Worm (Caenorhabditis elegans): Measurements from ENCODE around the gene Y66D12A.1.

The Y66D12A.1 gene

DNA sequence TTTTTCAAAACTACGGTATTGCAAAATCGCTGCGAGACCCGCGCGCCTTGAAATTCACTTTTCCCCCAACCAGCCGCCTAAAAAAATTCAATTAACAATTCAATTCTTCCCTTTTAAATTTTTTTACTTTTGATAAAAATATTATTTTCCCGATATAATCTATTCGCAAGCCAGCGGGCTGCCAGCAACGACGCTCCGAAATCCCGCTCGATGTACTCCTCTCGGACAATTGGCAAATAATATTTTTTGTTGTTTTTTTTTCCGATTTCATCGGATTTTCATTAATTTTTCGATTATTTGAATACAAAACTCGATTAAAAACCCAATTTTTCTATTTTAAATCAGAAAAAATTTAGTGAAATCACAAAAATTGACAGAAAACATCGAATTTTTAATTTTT, 7.8 kb downstream of the Y66D12A.1 start (continued):
- TF ChIP-seq hlh-12 (tag; optimal IDR thresholded peaks at IDR 0.05) (no peak), nhr-27 (tag; optimal IDR thresholded peaks at IDR 0.05) (no peak), dox-1 (GFP tag; IDR thresholded peaks at IDR 0.05) (no peak)

DNA sequence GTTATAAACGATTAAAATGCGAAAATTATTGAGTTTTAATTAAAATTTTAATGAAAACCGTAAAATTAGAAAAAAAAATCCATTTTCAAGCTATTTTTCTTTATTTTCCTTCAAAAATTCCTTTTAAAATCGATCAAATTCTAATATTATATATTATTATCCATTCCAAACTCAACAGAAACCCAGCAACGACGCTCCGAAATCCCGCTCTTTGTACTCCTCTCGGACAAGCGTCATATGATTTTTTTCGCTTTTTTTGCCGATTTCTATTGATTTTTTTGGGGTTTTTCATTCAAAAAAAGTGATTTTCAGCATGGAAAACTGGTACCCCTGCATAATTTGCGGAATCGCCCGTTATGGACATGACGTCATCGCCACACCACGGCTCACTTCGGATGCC, 8.5 kb downstream of the Y66D12A.1 start, which contains the start of gene ceh-91:
TSS of gene ceh-91 (plus strand) at position 301 of the 400 bp plus-strand sequence.
- TF ChIP-seq nhr-120 (GFP tag; IDR thresholded peaks at IDR 0.05) (no peak), ceh-100 (GFP tag; IDR thresholded peaks at IDR 0.05) (no peak), aptf-3 (GFP tag; IDR thresholded peaks at IDR 0.05) (no peak), lin-35 (GFP tag; optimal IDR thresholded peaks at IDR 0.05) (no peak), pha-4 (tag; optimal IDR thresholded peaks at IDR 0.05) (no peak), Y53G8AR.9 (GFP tag; conservative IDR thresholded peaks at IDR 0.05) (no peak), F49E8.2 (tag; optimal IDR thresholded peaks at IDR 0.05; ENCODE audit: insufficient read depth) (no peak), madf-10 (tag; optimal IDR thresholded peaks at IDR 0.05) (no peak), ztf-18 (tag; optimal IDR thresholded peaks at IDR 0.05) (no peak), hlh-26 (GFP tag; conservative IDR thresholded peaks at IDR 0.05) (no peak), snpc-3.4 (tag; optimal IDR thresholded peaks at IDR 0.05) (no peak)

DNA sequence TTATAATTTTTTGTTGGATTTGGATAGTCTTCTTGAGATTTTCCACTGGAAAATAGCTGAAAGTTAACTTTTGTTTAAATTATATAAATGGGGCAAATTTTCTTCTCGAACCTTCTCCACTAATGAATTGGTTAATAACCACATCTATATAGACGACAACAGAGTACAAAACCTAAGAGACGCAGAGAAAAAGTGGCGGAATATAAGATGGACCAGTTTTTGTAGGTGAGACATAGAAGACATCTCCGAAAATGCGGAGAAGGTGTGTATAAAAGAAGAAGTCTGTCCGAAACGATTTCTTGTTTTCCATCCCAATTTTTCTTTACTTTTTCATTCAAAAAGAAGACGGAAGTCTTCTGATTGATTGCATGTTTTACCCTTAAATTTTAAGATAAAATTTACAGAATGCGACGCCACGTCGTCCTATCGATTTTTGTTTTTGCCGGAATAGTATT, 16.9 kb downstream of the Y66D12A.1 start, which contains the start of gene gly-8:
TSS of gene gly-8 (plus strand) at position 405 of the 455 bp plus-strand sequence.
- TF ChIP-seq chd-7 (tag; optimal IDR thresholded peaks at IDR 0.05) (no peak), nfya-2 (GFP tag; IDR thresholded peaks at IDR 0.05) (no peak), nhr-90 (tag; optimal IDR thresholded peaks at IDR 0.05) (no peak), rec-8 (tag; optimal IDR thresholded peaks at IDR 0.05) (no peak), akir-1 (GFP tag; optimal IDR thresholded peaks at IDR 0.05) (no peak)

DNA sequence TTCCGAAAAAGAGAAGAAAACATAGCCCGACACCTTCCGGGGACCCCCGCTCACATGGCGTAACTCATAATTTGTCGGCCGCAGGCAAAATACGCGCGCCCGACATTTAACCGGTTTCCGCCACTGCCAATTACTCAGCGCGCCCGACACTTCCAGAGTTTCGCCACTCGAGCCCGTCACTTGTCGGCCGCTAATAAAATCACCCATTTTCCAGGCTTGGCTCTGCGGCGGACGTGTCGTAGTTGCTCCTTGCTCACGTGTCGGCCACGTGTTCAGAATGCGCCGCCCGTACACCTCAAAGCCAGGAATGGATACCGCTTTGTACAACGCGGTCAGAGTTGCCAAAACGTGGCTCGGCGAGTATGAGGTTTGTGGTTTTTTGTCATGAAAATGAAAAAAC, 19.7 kb downstream of the Y66D12A.1 start:
- TF ChIP-seq zfh-2 (GFP tag; conservative IDR thresholded peaks at IDR 0.05) = peak; percentile 67
- TF ChIP-seq snpc-4 (GFP tag; optimal IDR thresholded peaks at IDR 0.05) = no peak
- peak; percentile 8 to 59 (median 33) for TF ChIP-seq snpc-4 (tag; optimal IDR thresholded peaks at IDR 0.05)
- TF ChIP-seq die-1 (tag; optimal IDR thresholded peaks at IDR 0.05) = no peak
- TF ChIP-seq mcd-1 (GFP tag; IDR thresholded peaks at IDR 0.05) = peak; percentile 30; the same call in 1 of the 2 replicates
- peak; percentile 2 for TF ChIP-seq sptf-2 (GFP tag; optimal IDR thresholded peaks at IDR 0.05)
- TF ChIP-seq rcor-1 (GFP tag; IDR thresholded peaks at IDR 0.05) = no peak
- no peak for TF ChIP-seq egrh-3 (GFP tag; IDR thresholded peaks at IDR 0.05)

DNA sequence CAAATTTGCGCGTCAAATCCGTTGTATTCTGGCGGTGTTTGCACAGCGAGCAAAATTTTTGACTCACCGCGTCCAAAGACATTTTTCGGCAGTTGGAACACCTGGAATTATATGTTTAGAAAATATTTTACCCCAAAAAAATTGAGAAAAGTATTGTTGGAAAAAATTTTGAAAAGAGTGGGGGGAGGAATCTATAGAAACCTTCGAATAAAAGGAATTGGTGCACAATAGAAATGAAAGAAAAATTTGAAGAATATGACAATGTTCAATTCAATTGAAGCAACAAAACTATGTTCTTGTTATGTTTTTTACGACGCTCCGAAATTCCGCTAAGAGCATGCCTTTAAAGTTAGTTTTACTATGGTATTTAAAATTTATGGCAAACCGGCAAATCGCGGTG, 21.4 kb downstream of the Y66D12A.1 start, which contains the start of gene Y66A7A.7:
TSS of gene Y66A7A.7 (minus strand) at position 101 of the 400 bp plus-strand sequence.
- TF ChIP-seq nfyb-1 (GFP tag; IDR thresholded peaks at IDR 0.05) (no peak), ceh-91 (GFP tag; IDR thresholded peaks at IDR 0.05) (no peak), F49E8.2 (tag; optimal IDR thresholded peaks at IDR 0.05; ENCODE audit: insufficient read depth) (no peak), mes-4 (tag; optimal IDR thresholded peaks at IDR 0.05) (no peak), chd-7 (tag; optimal IDR thresholded peaks at IDR 0.05) (no peak), ztf-18 (tag; optimal IDR thresholded peaks at IDR 0.05) (no peak), ceh-27 (GFP tag; optimal IDR thresholded peaks at IDR 0.05) (no peak), rcor-1 (GFP tag; IDR thresholded peaks at IDR 0.05) (no peak), hlh-12 (tag; optimal IDR thresholded peaks at IDR 0.05) (no peak), B0336.3 (GFP tag; IDR thresholded peaks at IDR 0.05) (no peak), C06A6.2 (GFP tag; conservative IDR thresholded peaks at IDR 0.05) (no peak), dpff-1 (tag; optimal IDR thresholded peaks at IDR 0.05) (no peak), F37B4.10 (GFP tag; IDR thresholded peaks at IDR 0.05) (no peak), rpc-1 (optimal IDR thresholded peaks at IDR 0.05) (no peak), rpc-1 (tag; optimal IDR thresholded peaks at IDR 0.05) (no peak)

Data from whole organism, young adult.